Worm (Caenorhabditis elegans) whole organism, L4 larva: Measurements from ENCODE around the gene dpff-1.

Experiments used
- F37D6.2 ChIP-seq: sonication (generic microtip); optimal IDR thresholded peaks from 2 replicates; lab custom pipeline; 2016; ENCODE audit warnings: mild to moderate bottlenecking, missing genetic modification characterization, missing compliant biosample characterization
- Y105C5A.15 ChIP-seq: fragments of 200-800 bp; sonication (Bioruptor generic); IDR thresholded peaks from 2 replicates; pipeline ENCODE4 v1.3.6; 2022; ENCODE audit warnings: missing genetic modification characterization, missing compliant biosample characterization
- Y48G9A.11 ChIP-seq: fragments of 200-800 bp; sonication (Bioruptor generic); IDR thresholded peaks from 2 replicates; pipeline ENCODE4 v1.3.6; 2022; ENCODE audit warnings: missing genetic modification reagents, missing genetic modification characterization, missing compliant biosample characterization
- Y75B8A.6 ChIP-seq: fragments of 200-800 bp; sonication (Bioruptor generic); IDR thresholded peaks from 2 replicates; pipeline ENCODE4 v1.3.6; 2022; ENCODE audit warnings: missing genetic modification reagents, missing genetic modification characterization, missing compliant biosample characterization
- aha-1 ChIP-seq: fragments of 150-350 bp; peaks from one replicate; lab custom pipeline; 2014; ENCODE audit warnings: missing biosample characterization, missing genetic modification characterization
- arid-1 ChIP-seq: fragments of 200-800 bp; sonication (Bioruptor generic); conservative IDR thresholded peaks from 2 replicates; pipeline ENCODE4 v1.3.6; 2022; ENCODE audit warnings: missing genetic modification reagents, missing genetic modification characterization, missing compliant biosample characterization
- ceh-20 ChIP-seq: fragments of 200-800 bp; sonication (Bioruptor generic); IDR thresholded peaks from 2 replicates; pipeline ENCODE4 v1.3.6; 2022; ENCODE audit warnings: missing genetic modification reagents, missing genetic modification characterization, missing compliant biosample characterization
- ceh-28 ChIP-seq: fragments of 150-350 bp; optimal IDR thresholded peaks from 2 replicates; lab custom pipeline; 2014; ENCODE audit warnings: missing biosample characterization, missing genetic modification reagents, missing genetic modification characterization
- ceh-62 ChIP-seq: sonication (generic microtip); optimal IDR thresholded peaks from 2 replicates; lab custom pipeline; 2017; ENCODE audit warnings: missing biosample characterization, missing genetic modification characterization
- cey-2 ChIP-seq: sonication (generic microtip); optimal IDR thresholded peaks from 3 replicates; lab custom pipeline; 2017; ENCODE audit warnings: missing genetic modification characterization, mild to moderate bottlenecking, missing compliant biosample characterization, antibody characterized with exemption, borderline replicate concordance; ENCODE audit not compliant: insufficient read depth
- ctbp-1 ChIP-seq: fragments of 200-800 bp; sonication (Bioruptor generic); IDR thresholded peaks from 2 replicates; pipeline ENCODE4 v1.3.6; 2022; ENCODE audit warnings: missing genetic modification reagents, missing genetic modification characterization, missing compliant biosample characterization
- daf-12 ChIP-seq: fragments of 150-350 bp; optimal IDR thresholded peaks from 2 replicates; lab custom pipeline; 2014; ENCODE audit warnings: missing biosample characterization, missing genetic modification reagents, missing genetic modification characterization
- daf-16 ChIP-seq, 3 experiments: sonication (generic microtip); optimal IDR thresholded peaks; 2 replicates each; lab custom pipeline; 2016 to 2017; ENCODE audit warnings: missing genetic modification characterization in 3 of 3, missing genetic modification reagents in 3 of 3, mild to moderate bottlenecking in 2 of 3, missing compliant biosample characterization in 2 of 3, missing biosample characterization in 1 of 3, moderate library complexity in 1 of 3
- daf-19 ChIP-seq: fragments of 200-800 bp; sonication (Bioruptor generic); conservative IDR thresholded peaks from 2 replicates; pipeline ENCODE4 v1.3.6; 2022; ENCODE audit warnings: missing genetic modification characterization, missing compliant biosample characterization
- dmd-6 ChIP-seq: fragments of 200-800 bp; sonication (Bioruptor generic); IDR thresholded peaks from 2 replicates; pipeline ENCODE4 v1.3.6; 2022; ENCODE audit warnings: missing genetic modification reagents, missing genetic modification characterization, missing compliant biosample characterization
- dpl-1 ChIP-seq: fragments of 150-350 bp; optimal IDR thresholded peaks from 2 replicates; lab custom pipeline; 2014; ENCODE audit warnings: missing biosample characterization, missing genetic modification reagents, missing genetic modification characterization
- duxl-1 ChIP-seq: sonication (generic microtip); optimal IDR thresholded peaks from 2 replicates; lab custom pipeline; 2016; ENCODE audit warnings: mild to moderate bottlenecking, missing genetic modification characterization, moderate library complexity, missing compliant biosample characterization; ENCODE audit not compliant: poor library complexity
- fos-1 ChIP-seq: fragments of 150-350 bp; optimal IDR thresholded peaks from 2 replicates; lab custom pipeline; 2014; ENCODE audit warnings: missing biosample characterization, missing genetic modification characterization
- hlh-30 ChIP-seq: sonication (generic microtip); optimal IDR thresholded peaks from 2 replicates; lab custom pipeline; 2017; ENCODE audit warnings: antibody characterized with exemption, mild to moderate bottlenecking, missing genetic modification characterization, missing compliant biosample characterization; ENCODE audit not compliant: insufficient read depth
- hmg-1.1 ChIP-seq: fragments of 200-800 bp; sonication (Bioruptor generic); IDR thresholded peaks from 2 replicates; pipeline ENCODE4 v1.3.6; 2022; ENCODE audit warnings: missing genetic modification reagents, missing genetic modification characterization, missing compliant biosample characterization
- jun-1 ChIP-seq: fragments of 150-350 bp; optimal IDR thresholded peaks from 2 replicates; lab custom pipeline; 2014; ENCODE audit warnings: missing biosample characterization, missing genetic modification reagents, missing genetic modification characterization
- lin-13 ChIP-seq: fragments of 150-350 bp; optimal IDR thresholded peaks from 2 replicates; lab custom pipeline; 2014; ENCODE audit warnings: missing biosample characterization, missing genetic modification reagents, missing genetic modification characterization
- lin-15B ChIP-seq: fragments of 150-350 bp; sonication (generic microtip); optimal IDR thresholded peaks from 3 replicates; lab custom pipeline; 2014; ENCODE audit warnings: missing biosample characterization, missing genetic modification characterization
- lin-29 ChIP-seq: fragments of 200-800 bp; sonication (Bioruptor generic); IDR thresholded peaks from 2 replicates; pipeline ENCODE4 v1.3.6; 2022; ENCODE audit warnings: missing genetic modification reagents, missing genetic modification characterization, missing compliant biosample characterization
- lin-39 ChIP-seq: fragments of 150-350 bp; optimal IDR thresholded peaks from 2 replicates; lab custom pipeline; 2014; ENCODE audit warnings: missing biosample characterization, missing genetic modification reagents, missing genetic modification characterization
- lsy-2 ChIP-seq, 2 experiments: fragments of 150-350 bp in 1 of 2; sonication (generic microtip) in 1 of 2; optimal IDR thresholded peaks; 2 replicates each; lab custom pipeline; 2014 to 2017; ENCODE audit warnings: missing biosample characterization in 2 of 2, missing genetic modification characterization in 2 of 2
- madf-5 ChIP-seq, 2 experiments: fragments of 200-800 bp; sonication (Bioruptor generic); IDR thresholded peaks; 2 replicates each; pipeline ENCODE4 v1.3.6; 2022; ENCODE audit warnings: missing compliant biosample characterization in 2 of 2, missing genetic modification characterization in 2 of 2
- mdl-1 ChIP-seq, 2 experiments: fragments of 150-350 bp in 1 of 2; sonication (generic microtip) in 1 of 2; optimal IDR thresholded peaks; 2 replicates each; lab custom pipeline; 2014 to 2017; ENCODE audit warnings: missing biosample characterization in 2 of 2, missing genetic modification characterization in 2 of 2
- mxl-2 ChIP-seq: fragments of 200-800 bp; sonication (Bioruptor generic); conservative IDR thresholded peaks from 2 replicates; pipeline ENCODE4 v1.3.6; 2022; ENCODE audit warnings: missing genetic modification reagents, missing genetic modification characterization, missing compliant biosample characterization
- mxl-3 ChIP-seq: fragments of 200-800 bp; sonication (Bioruptor generic); optimal IDR thresholded peaks from 2 replicates; lab custom pipeline; 2018; ENCODE audit warnings: mild to moderate bottlenecking, missing genetic modification characterization, missing compliant biosample characterization
- nhr-102 ChIP-seq: sonication (generic microtip); optimal IDR thresholded peaks from 2 replicates; lab custom pipeline; 2016; ENCODE audit warnings: mild to moderate bottlenecking, missing genetic modification characterization, moderate library complexity, missing compliant biosample characterization
- nhr-25 ChIP-seq: sonication (generic microtip); optimal IDR thresholded peaks from 2 replicates; lab custom pipeline; 2017; ENCODE audit warnings: missing genetic modification characterization, mild to moderate bottlenecking, missing compliant biosample characterization, antibody characterized with exemption, moderate library complexity, borderline replicate concordance; ENCODE audit not compliant: insufficient read depth
- nhr-48 ChIP-seq: sonication (generic microtip); optimal IDR thresholded peaks from 2 replicates; lab custom pipeline; 2016; ENCODE audit warnings: mild to moderate bottlenecking, missing genetic modification characterization, missing compliant biosample characterization
- pqm-1 ChIP-seq: sonication (generic microtip); optimal IDR thresholded peaks from 2 replicates; lab custom pipeline; 2017; ENCODE audit warnings: missing biosample characterization, missing genetic modification characterization
- saeg-2 ChIP-seq: fragments of 200-800 bp; sonication (Bioruptor generic); IDR thresholded peaks from 2 replicates; pipeline ENCODE4 v1.3.6; 2022; ENCODE audit warnings: missing genetic modification reagents, missing genetic modification characterization, missing compliant biosample characterization
- skn-1 ChIP-seq: fragments of 150-350 bp; optimal IDR thresholded peaks from 2 replicates; lab custom pipeline; 2014; ENCODE audit warnings: missing biosample characterization, missing genetic modification characterization
- snpc-1.2 ChIP-seq: fragments of 200-800 bp; sonication (Bioruptor generic); IDR thresholded peaks from 2 replicates; pipeline ENCODE4 v1.3.6; 2022; ENCODE audit warnings: missing genetic modification reagents, missing genetic modification characterization, missing compliant biosample characterization
- spr-3 ChIP-seq: fragments of 200-800 bp; sonication (Bioruptor generic); optimal IDR thresholded peaks from 2 replicates; lab custom pipeline; 2018; ENCODE audit warnings: mild to moderate bottlenecking, missing genetic modification characterization, missing compliant biosample characterization
- tra-1 ChIP-seq: fragments of 200-800 bp; sonication (Bioruptor generic); IDR thresholded peaks from 2 replicates; pipeline ENCODE4 v1.3.6; 2022; ENCODE audit warnings: missing genetic modification reagents, missing genetic modification characterization, missing compliant biosample characterization
- unc-130 ChIP-seq: sonication (generic microtip); optimal IDR thresholded peaks from 2 replicates; lab custom pipeline; 2016; ENCODE audit warnings: missing genetic modification reagents, missing genetic modification characterization, missing compliant biosample characterization
- unc-62 ChIP-seq, 3 experiments: fragments of 150-350 bp in 1 of 3; sonication (generic microtip); optimal IDR thresholded peaks in 2 of 3; peaks in 1 of 3; 1 replicate in 1 of 3; 2 replicates in 2 of 3; lab custom pipeline; 2014 to 2017; ENCODE audit warnings: missing biosample characterization in 3 of 3, missing genetic modification characterization in 3 of 3, missing genetic modification reagents in 3 of 3, missing genotype in 1 of 3
- vab-7 ChIP-seq: fragments of 200-800 bp; sonication (Bioruptor generic); IDR thresholded peaks from 2 replicates; pipeline ENCODE4 v1.3.6; 2022; ENCODE audit warnings: missing genetic modification reagents, missing genetic modification characterization, missing compliant biosample characterization
- zfp-2 ChIP-seq: sonication (generic microtip); optimal IDR thresholded peaks from 2 replicates; lab custom pipeline; 2016; ENCODE audit warnings: mild to moderate bottlenecking, missing genetic modification characterization, missing compliant biosample characterization
- zfp-3 ChIP-seq: fragments of 200-800 bp; sonication (Bioruptor generic); conservative IDR thresholded peaks from 2 replicates; pipeline ENCODE4 v1.3.6; 2022; ENCODE audit warnings: missing genetic modification reagents, missing genetic modification characterization, missing compliant biosample characterization
- zip-2 ChIP-seq: fragments of 150-350 bp; optimal IDR thresholded peaks from 2 replicates; lab custom pipeline; 2014; ENCODE audit warnings: missing biosample characterization, missing genetic modification characterization
- ztf-11 ChIP-seq: fragments of 150-350 bp; optimal IDR thresholded peaks from 2 replicates; lab custom pipeline; 2014; ENCODE audit warnings: missing biosample characterization, missing genetic modification characterization

Gene dpff-1

ce11 chrIII:5938790-5939452 lies 32.8 kb upstream of the dpff-1 start (continued):
- no peak for TF ChIP-seq Y105C5A.15 (GFP tag; lab: Robert Waterston, UW)
- no peak for TF ChIP-seq madf-5 (GFP tag; IDR thresholded peaks at IDR 0.05; lab: Robert Waterston, UW)
- peak; percentile 57; the same call in 1 of the 2 replicates for TF ChIP-seq Y48G9A.11 (GFP tag; lab: Robert Waterston, UW)
- TF ChIP-seq Y75B8A.6 (GFP tag; lab: Robert Waterston, UW): no peak
- TF ChIP-seq daf-16 (GFP tag; optimal IDR thresholded peaks at IDR 0.05; lab: Kevin White, UChicago): no peak
- peak; percentile 78 for TF ChIP-seq daf-16 (tag; optimal IDR thresholded peaks at IDR 0.05; lab: Kevin White, UChicago)
- TF ChIP-seq, all 104 proteins: peak for 16

ce11 chrIII:5938013-5938412 lies 31.9 kb upstream of the dpff-1 start:
- no peak for TF ChIP-seq snpc-1.2 (GFP tag; lab: Robert Waterston, UW)
- TF ChIP-seq daf-12 (tag; lab: Kevin White, UChicago): no peak
- TF ChIP-seq zfp-3 (GFP tag; lab: Robert Waterston, UW): 0 out of 2 replicates have a peak, but pooled peaks have one; percentile 8
- TF ChIP-seq nhr-102 (tag; lab: Kevin White, UChicago): peak; percentile 24
- TF ChIP-seq ceh-62 (tag; lab: Kevin White, UChicago): no peak
- TF ChIP-seq lin-39 (tag; lab: Kevin White, UChicago): peak; percentile 64
- TF ChIP-seq vab-7 (GFP tag; lab: Robert Waterston, UW): no peak
- TF ChIP-seq lin-15B: no peak
- peak; percentile 83 for TF ChIP-seq mxl-3 (GFP tag; lab: Kevin White, UChicago)
- TF ChIP-seq ztf-11 (tag; lab: Kevin White, UChicago): no peak
- TF ChIP-seq unc-62 (GFP tag; optimal IDR thresholded peaks at IDR 0.05 in 1 of 2; lab: Kevin White, UChicago): peak in 1 of 2 experiments; percentile 99
- TF ChIP-seq unc-62 (tag; optimal IDR thresholded peaks at IDR 0.05; lab: Kevin White, UChicago): no peak
- peak; percentile 93 for TF ChIP-seq hlh-30
- 0 out of 2 replicates have a peak, but pooled peaks have one; percentile 11 for TF ChIP-seq tra-1
- peak; percentile 84 for TF ChIP-seq nhr-48 (tag; lab: Kevin White, UChicago)
- TF ChIP-seq daf-19 (GFP tag; lab: Robert Waterston, UW): no peak
- TF ChIP-seq lin-13 (GFP tag; lab: Kevin White, UChicago): no peak
- TF ChIP-seq dpl-1: peak; percentile 31
- TF ChIP-seq dmd-6 (GFP tag; lab: Robert Waterston, UW): peak; percentile 46; the same call in 1 of the 2 replicates
- TF ChIP-seq duxl-1 (tag; lab: Kevin White, UChicago): no peak
- no peak for TF ChIP-seq skn-1 (tag; lab: Kevin White, UChicago)
- peak; percentile 7 for TF ChIP-seq nhr-25 (tag; lab: Kevin White, UChicago)
- TF ChIP-seq jun-1 (tag; lab: Kevin White, UChicago): no peak
- TF ChIP-seq ctbp-1: peak; percentile 63; the same call in 1 of the 2 replicates
- no peak for TF ChIP-seq lin-29 (GFP tag; lab: Robert Waterston, UW)
- peak; percentile 70 for TF ChIP-seq aha-1 (tag; lab: Kevin White, UChicago)
- peak; percentile 0 for TF ChIP-seq ceh-28 (tag; lab: Kevin White, UChicago)
- TF ChIP-seq fos-1 (tag; lab: Kevin White, UChicago): no peak
- no peak for TF ChIP-seq mxl-2 (GFP tag; lab: Robert Waterston, UW)
- TF ChIP-seq spr-3 (GFP tag; lab: Kevin White, UChicago): no peak
- TF ChIP-seq zip-2 (tag; lab: Kevin White, UChicago): peak; percentile 14
- TF ChIP-seq F37D6.2 (tag; lab: Kevin White, UChicago): no peak
- TF ChIP-seq lsy-2 (tag; optimal IDR thresholded peaks at IDR 0.05; lab: Kevin White, UChicago): peak; percentile 35 to 72
- no peak for TF ChIP-seq unc-130
- TF ChIP-seq hmg-1.1 (GFP tag; lab: Robert Waterston, UW): peak; percentile 45; the same call in 1 of the 2 replicates
- TF ChIP-seq arid-1 (GFP tag; lab: Robert Waterston, UW): peak; percentile 9; the same call in 1 of the 2 replicates
- no peak for TF ChIP-seq pqm-1 (tag; lab: Kevin White, UChicago)
- peak; percentile 67 for TF ChIP-seq ceh-20 (GFP tag; lab: Robert Waterston, UW)
- no peak for TF ChIP-seq zfp-2 (tag; lab: Kevin White, UChicago)
- TF ChIP-seq mdl-1 (tag; optimal IDR thresholded peaks at IDR 0.05; lab: Kevin White, UChicago): peak; percentile 13 to 81
- TF ChIP-seq cey-2 (tag; lab: Kevin White, UChicago): peak; percentile 85
- 0 out of 2 replicates have a peak, but pooled peaks have one; percentile 54 for TF ChIP-seq saeg-2
